Worm (Caenorhabditis elegans) whole organism, young adult: ENCODE results near the gene F22E5.17.

Experiments used
- B0035.1 ChIP-seq: sonication (generic microtip); optimal IDR thresholded peaks from 2 replicates; lab custom pipeline; 2016; ENCODE audit warnings: missing genetic modification characterization, mild to moderate bottlenecking, missing compliant biosample characterization, missing genotype, missing genetic modification reagents
- C06A6.2 ChIP-seq: fragments of 200-800 bp; sonication (Bioruptor generic); conservative IDR thresholded peaks from 2 replicates; pipeline ENCODE4 v1.3.6; 2022; ENCODE audit warnings: missing genetic modification characterization, missing compliant biosample characterization
- D2030.7 ChIP-seq: fragments of 200-800 bp; sonication (Bioruptor generic); IDR thresholded peaks from 2 replicates; pipeline ENCODE4 v1.3.6; 2022; ENCODE audit warnings: missing genetic modification reagents, missing genetic modification characterization, missing compliant biosample characterization
- F10E7.11 ChIP-seq: sonication (generic microtip); optimal IDR thresholded peaks from 2 replicates; lab custom pipeline; 2017; ENCODE audit warnings: mild to moderate bottlenecking, missing genetic modification characterization, moderate library complexity, missing compliant biosample characterization
- F57A8.1 ChIP-seq: fragments of 200-800 bp; sonication (Bioruptor generic); optimal IDR thresholded peaks from 2 replicates; lab custom pipeline; 2018; ENCODE audit warnings: mild to moderate bottlenecking, missing genetic modification characterization, moderate library complexity, missing compliant biosample characterization
- F57C9.4 ChIP-seq: sonication (generic microtip); optimal IDR thresholded peaks from 2 replicates; lab custom pipeline; 2017; ENCODE audit warnings: mild to moderate bottlenecking, missing genetic modification characterization, missing compliant biosample characterization
- K11D2.4 ChIP-seq: fragments of 200-800 bp; sonication (Bioruptor generic); IDR thresholded peaks from 2 replicates; pipeline ENCODE4 v1.3.6; 2022; ENCODE audit warnings: missing genetic modification reagents, missing genetic modification characterization, missing compliant biosample characterization
- Y53G8AR.9 ChIP-seq: fragments of 200-800 bp; sonication (Bioruptor generic); conservative IDR thresholded peaks from 2 replicates; pipeline ENCODE4 v1.3.6; 2022; ENCODE audit warnings: missing genetic modification reagents, missing genetic modification characterization, missing compliant biosample characterization
- Y56A3A.18 ChIP-seq: fragments of 200-800 bp; sonication (Bioruptor generic); IDR thresholded peaks from 2 replicates; pipeline ENCODE4 v1.3.6; 2022; ENCODE audit warnings: missing genetic modification reagents, missing genetic modification characterization, missing compliant biosample characterization
- Y67H2A.10 ChIP-seq: fragments of 200-800 bp; sonication (Bioruptor generic); conservative IDR thresholded peaks from 2 replicates; pipeline ENCODE4 v1.3.6; 2022; ENCODE audit warnings: missing genetic modification reagents, missing genetic modification characterization, missing compliant biosample characterization
- ama-1 ChIP-seq, 3 experiments: fragments of 150-350 bp in 1 of 3; sonication (generic microtip) in 2 of 3; optimal IDR thresholded peaks; 2 replicates each; lab custom pipeline; 2014 to 2018; ENCODE audit warnings: missing biosample characterization in 2 of 3, missing genetic modification characterization in 2 of 3, missing genetic modification reagents in 2 of 3
- aptf-3 ChIP-seq: fragments of 200-800 bp; sonication (Bioruptor generic); IDR thresholded peaks from 2 replicates; pipeline ENCODE4 v1.3.6; 2022; ENCODE audit warnings: missing genetic modification characterization, missing compliant biosample characterization
- atf-7 ChIP-seq: sonication (generic microtip); optimal IDR thresholded peaks from 2 replicates; lab custom pipeline; 2017; ENCODE audit warnings: mild to moderate bottlenecking, missing genetic modification characterization, missing compliant biosample characterization
- athp-1 ChIP-seq: sonication (generic microtip); optimal IDR thresholded peaks from 2 replicates; lab custom pipeline; 2017; ENCODE audit warnings: mild to moderate bottlenecking, missing genetic modification characterization, missing compliant biosample characterization
- ceh-100 ChIP-seq: fragments of 200-800 bp; sonication (Bioruptor generic); IDR thresholded peaks from 2 replicates; pipeline ENCODE4 v1.3.6; 2022; ENCODE audit warnings: missing genetic modification reagents, missing genetic modification characterization, missing compliant biosample characterization
- dox-1 ChIP-seq: fragments of 200-800 bp; sonication (Bioruptor generic); IDR thresholded peaks from 2 replicates; pipeline ENCODE4 v1.3.6; 2022; ENCODE audit warnings: missing genetic modification reagents, missing genetic modification characterization, missing compliant biosample characterization
- egrh-3 ChIP-seq: fragments of 200-800 bp; sonication (Bioruptor generic); IDR thresholded peaks from 2 replicates; pipeline ENCODE4 v1.3.6; 2022; ENCODE audit warnings: missing genetic modification reagents, missing genetic modification characterization, missing compliant biosample characterization
- ekl-4 ChIP-seq: fragments of 200-800 bp; sonication (Bioruptor generic); IDR thresholded peaks from 2 replicates; pipeline ENCODE4 v1.3.6; 2022; ENCODE audit warnings: missing genetic modification reagents, missing genetic modification characterization, missing compliant biosample characterization
- him-1 ChIP-seq: sonication (generic microtip); optimal IDR thresholded peaks from 2 replicates; lab custom pipeline; 2016; ENCODE audit warnings: missing genotype, missing genetic modification reagents, missing genetic modification characterization, missing compliant biosample characterization
- hsf-1 ChIP-seq: fragments of 200-800 bp; sonication (Bioruptor generic); IDR thresholded peaks from 2 replicates; pipeline ENCODE4 v1.3.6; 2022; ENCODE audit warnings: missing genetic modification reagents, missing genetic modification characterization, missing compliant biosample characterization
- lin-54 ChIP-seq: fragments of 200-800 bp; sonication (Bioruptor generic); optimal IDR thresholded peaks from 2 replicates; lab custom pipeline; 2018; ENCODE audit warnings: mild to moderate bottlenecking, missing genetic modification characterization, missing compliant biosample characterization
- madf-10 ChIP-seq: sonication (generic microtip); optimal IDR thresholded peaks from 2 replicates; lab custom pipeline; 2016; ENCODE audit warnings: mild to moderate bottlenecking, missing genetic modification characterization, missing compliant biosample characterization
- madf-6 ChIP-seq: fragments of 200-800 bp; sonication (Bioruptor generic); IDR thresholded peaks from 2 replicates; pipeline ENCODE4 v1.3.6; 2022; ENCODE audit warnings: missing genetic modification reagents, missing genetic modification characterization, missing compliant biosample characterization
- mcd-1 ChIP-seq: fragments of 200-800 bp; sonication (Bioruptor generic); IDR thresholded peaks from 2 replicates; pipeline ENCODE4 v1.3.6; 2022; ENCODE audit warnings: missing genetic modification reagents, missing genetic modification characterization, missing compliant biosample characterization
- mel-28 ChIP-seq: sonication (generic microtip); optimal IDR thresholded peaks from 2 replicates; lab custom pipeline; 2016; ENCODE audit warnings: borderline replicate concordance, mild to moderate bottlenecking, missing genetic modification characterization, missing compliant biosample characterization
- mxl-1 ChIP-seq: sonication (generic microtip); optimal IDR thresholded peaks from 2 replicates; lab custom pipeline; 2016; ENCODE audit warnings: missing genetic modification characterization, missing compliant biosample characterization
- nfya-2 ChIP-seq: fragments of 200-800 bp; sonication (Bioruptor generic); IDR thresholded peaks from 2 replicates; pipeline ENCODE4 v1.3.6; 2022; ENCODE audit warnings: missing genetic modification reagents, missing genetic modification characterization, missing compliant biosample characterization
- pha-4 ChIP-seq: fragments of 150-350 bp; sonication (generic microtip); optimal IDR thresholded peaks from 2 replicates; lab custom pipeline; 2014; ENCODE audit warnings: missing biosample characterization, missing genetic modification reagents, missing genetic modification characterization
- rcor-1 ChIP-seq: fragments of 200-800 bp; sonication (Bioruptor generic); IDR thresholded peaks from 2 replicates; pipeline ENCODE4 v1.3.6; 2022; ENCODE audit warnings: missing genetic modification reagents, missing genetic modification characterization, missing compliant biosample characterization
- snpc-4 ChIP-seq, 5 experiments: fragments of 150-350 bp in 1 of 5; sonication (generic microtip) in 4 of 5; optimal IDR thresholded peaks; 2 replicates each; lab custom pipeline; 2014 to 2018; ENCODE audit warnings: missing genetic modification characterization in 5 of 5, missing biosample characterization in 3 of 5, antibody characterized with exemption in 2 of 5, mild to moderate bottlenecking in 2 of 5, missing compliant biosample characterization in 2 of 5, missing genotype in 2 of 5, moderate library complexity in 2 of 5, missing genetic modification reagents in 1 of 5
- somi-1 ChIP-seq: fragments of 200-800 bp; sonication (Bioruptor generic); optimal IDR thresholded peaks from 2 replicates; lab custom pipeline; 2018; ENCODE audit warnings: mild to moderate bottlenecking, missing genetic modification characterization, missing compliant biosample characterization
- tbx-9 ChIP-seq: sonication (generic microtip); optimal IDR thresholded peaks from 2 replicates; lab custom pipeline; 2016; ENCODE audit warnings: borderline replicate concordance, missing genetic modification characterization, inconsistent platforms, missing compliant biosample characterization
- tlf-1 ChIP-seq: fragments of 200-800 bp; sonication (Bioruptor generic); optimal IDR thresholded peaks from 2 replicates; lab custom pipeline; 2018; ENCODE audit warnings: mild to moderate bottlenecking, missing genetic modification characterization, missing compliant biosample characterization
- zfh-2 ChIP-seq: fragments of 200-800 bp; sonication (Bioruptor generic); conservative IDR thresholded peaks from 2 replicates; pipeline ENCODE4 v1.3.6; 2022; ENCODE audit warnings: missing genetic modification reagents, missing genetic modification characterization, missing compliant biosample characterization
- ztf-18 ChIP-seq: sonication (generic microtip); optimal IDR thresholded peaks from 2 replicates; lab custom pipeline; 2016; ENCODE audit warnings: missing genotype, mild to moderate bottlenecking, missing genetic modification characterization, missing compliant biosample characterization
- ztf-22 ChIP-seq: fragments of 200-800 bp; sonication (Bioruptor generic); optimal IDR thresholded peaks from 2 replicates; lab custom pipeline; 2018; ENCODE audit warnings: mild to moderate bottlenecking, missing genetic modification characterization, moderate library complexity, missing compliant biosample characterization
- ztf-28 ChIP-seq: fragments of 200-800 bp; sonication (Bioruptor generic); IDR thresholded peaks from 2 replicates; pipeline ENCODE4 v1.3.6; 2022; ENCODE audit warnings: missing genetic modification reagents, missing genetic modification characterization, missing compliant biosample characterization
- ztf-6 ChIP-seq: fragments of 200-800 bp; sonication (Bioruptor generic); IDR thresholded peaks from 2 replicates; pipeline ENCODE4 v1.3.6; 2022; ENCODE audit warnings: missing genetic modification reagents, missing genetic modification characterization, missing compliant biosample characterization

F22E5.17 gene

DNA sequence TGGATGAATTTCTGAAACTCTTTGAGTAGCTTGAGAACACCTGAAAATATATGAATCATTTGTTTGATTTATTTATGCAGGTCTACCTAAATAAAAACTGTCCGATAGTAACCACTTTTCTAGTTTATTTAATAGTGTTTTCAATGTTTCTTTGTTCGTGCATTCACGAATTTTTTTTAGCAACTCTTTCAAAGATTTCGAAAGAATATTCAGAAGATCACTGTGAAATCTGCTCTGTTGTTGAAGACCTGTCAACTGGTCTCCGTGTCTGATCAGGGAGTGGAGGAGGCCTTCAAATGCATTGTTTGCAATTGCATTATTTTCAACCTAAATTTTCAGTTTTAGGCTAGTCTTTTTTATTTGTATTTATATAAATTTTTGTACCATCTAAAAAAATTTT, 32.1 kb downstream of the F22E5.17 start, which contains the start of gene T05A8.1:
Gene T05A8.1 (minus strand): TSS at position 101 of the 400 bp plus-strand sequence.
- TF ChIP-seq B0035.1 (tag; lab: Kevin White, UChicago) (no peak), hsf-1 (no peak), madf-6 (GFP tag; lab: Robert Waterston, UW) (no peak), snpc-4 (GFP tag; optimal IDR thresholded peaks at IDR 0.05; lab: Kevin White, UChicago) (no peak), snpc-4 (tag; optimal IDR thresholded peaks at IDR 0.05; lab: Kevin White, UChicago) (no peak)

DNA sequence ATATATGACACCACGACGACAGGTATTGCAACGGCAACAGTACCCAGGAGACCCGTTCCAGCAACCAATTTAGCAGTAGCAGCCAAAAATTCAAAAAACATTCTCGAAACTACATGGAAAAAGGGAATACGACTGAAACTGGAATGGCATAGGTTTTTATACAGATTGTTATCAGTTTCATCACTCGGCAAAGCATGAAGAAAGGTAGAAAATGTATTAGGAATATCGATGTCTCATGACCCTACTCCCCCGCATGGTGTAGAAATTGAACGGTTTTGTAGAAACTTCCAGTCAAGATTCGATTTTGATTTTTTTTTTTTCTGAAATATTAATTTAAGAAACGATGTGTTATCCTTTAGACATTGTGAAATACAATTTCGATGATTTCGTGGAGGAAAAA, 33.1 kb downstream of the F22E5.17 start, which contains the start of gene T05A8.2:
Gene T05A8.2 (minus strand): TSS at position 101 of the 400 bp plus-strand sequence.
- TF ChIP-seq ztf-28 (GFP tag; lab: Robert Waterston, UW) (no peak), ceh-100 (GFP tag; lab: Robert Waterston, UW) (no peak), ekl-4 (GFP tag; lab: Robert Waterston, UW) (no peak), nfya-2 (GFP tag; lab: Robert Waterston, UW) (no peak), madf-10 (tag; lab: Kevin White, UChicago) (no peak), tlf-1 (GFP tag; lab: Kevin White, UChicago) (no peak), mxl-1 (tag; lab: Kevin White, UChicago) (no peak), mel-28 (no peak), Y67H2A.10 (GFP tag; lab: Robert Waterston, UW) (no peak), ztf-22 (GFP tag; lab: Kevin White, UChicago) (no peak), Y56A3A.18 (no peak), lin-54 (GFP tag; lab: Kevin White, UChicago) (no peak), Y53G8AR.9 (no peak), F57A8.1 (no peak), aptf-3 (GFP tag; lab: Robert Waterston, UW) (no peak), K11D2.4 (GFP tag; lab: Robert Waterston, UW) (no peak), F57C9.4 (tag; lab: Kevin White, UChicago) (no peak), rcor-1 (no peak), somi-1 (GFP tag; lab: Kevin White, UChicago) (no peak)

DNA sequence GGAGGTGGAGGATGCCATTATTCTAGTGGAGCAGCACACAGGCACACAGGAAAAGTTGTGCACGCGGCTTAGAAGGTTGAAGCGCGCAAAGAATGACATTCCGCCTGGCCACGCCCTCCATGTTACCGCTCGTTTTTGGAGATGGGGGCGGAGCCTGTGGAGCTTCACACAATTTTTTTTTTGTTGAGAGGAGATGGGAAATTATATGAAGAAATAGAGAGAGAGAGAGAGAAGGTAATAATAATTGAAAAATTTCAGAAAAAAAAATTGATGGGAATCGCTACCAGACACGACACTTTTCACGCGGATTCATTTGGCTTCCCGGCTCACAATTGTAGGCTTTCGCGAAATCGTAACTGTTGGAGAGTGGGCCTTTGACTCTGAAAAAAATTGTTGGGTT, 39.5 kb downstream of the F22E5.17 start, which contains the start of gene T05A8.3:
Gene T05A8.3 (minus strand): TSS at position 101 of the 400 bp plus-strand sequence.
- TF ChIP-seq zfh-2 (0 out of 2 replicates have a peak, but pooled peaks have one; percentile 26), him-1 (tag; lab: Kevin White, UChicago) (no peak), athp-1 (tag; lab: Kevin White, UChicago) (no peak)

DNA sequence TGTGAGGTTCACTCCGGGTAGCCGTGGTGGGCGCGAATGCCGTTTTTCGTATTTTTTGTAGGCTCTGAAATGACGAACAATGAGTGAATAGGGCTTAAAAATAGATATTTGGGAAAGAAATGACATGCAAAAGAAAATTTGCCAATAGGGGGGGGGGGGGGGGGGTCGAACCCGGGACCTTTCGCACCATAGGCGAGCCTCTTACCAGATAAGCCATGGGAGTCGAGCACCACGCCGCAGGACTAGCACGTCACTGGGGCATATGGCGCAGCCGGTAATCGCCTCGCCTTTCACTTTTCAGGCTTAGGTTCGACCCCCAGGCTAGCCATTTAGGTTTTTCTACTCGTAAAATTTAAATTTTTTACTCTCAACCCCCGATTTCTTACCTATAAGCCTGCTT, 41.4 kb downstream of the F22E5.17 start:
- TF ChIP-seq ama-1 (optimal IDR thresholded peaks at IDR 0.05; lab: Kevin White, UChicago) (no peak), ama-1 (GFP tag; optimal IDR thresholded peaks at IDR 0.05; lab: Kevin White, UChicago) (no peak), mel-28 (no peak), ztf-6 (GFP tag; lab: Robert Waterston, UW) (no peak), zfh-2 (peak; percentile 81), F10E7.11 (tag; lab: Kevin White, UChicago) (no peak), C06A6.2 (GFP tag; lab: Robert Waterston, UW) (no peak), Y67H2A.10 (GFP tag; lab: Robert Waterston, UW) (no peak), ztf-28 (GFP tag; lab: Robert Waterston, UW) (no peak), egrh-3 (GFP tag; lab: Robert Waterston, UW) (peak; percentile 74; the same call in 1 of the 2 replicates), D2030.7 (GFP tag; lab: Robert Waterston, UW) (no peak), tbx-9 (no peak), ztf-18 (tag; lab: Kevin White, UChicago) (no peak), pha-4 (tag; lab: Kevin White, UChicago) (no peak), atf-7 (tag; lab: Kevin White, UChicago) (no peak), mcd-1 (GFP tag; lab: Robert Waterston, UW) (0 out of 2 replicates have a peak, but pooled peaks have one; percentile 10), K11D2.4 (GFP tag; lab: Robert Waterston, UW) (no peak), ekl-4 (GFP tag; lab: Robert Waterston, UW) (no peak), dox-1 (GFP tag; lab: Robert Waterston, UW) (no peak)
